Worm (Caenorhabditis elegans) whole organism, young adult: Measurements from ENCODE around the gene gst-34.
A peak's percentile ranks its signal among the peaks of the same experiment; 100 is the strongest.
"Not testable (repeated sequence)": the region's sequence is repeated elsewhere in the genome, so short reads cannot be mapped to it uniquely, and the experiment has no call there.

Experiments used
- F37B4.10 ChIP-seq: fragments of 200-800 bp; sonication (Bioruptor generic); IDR thresholded peaks from 2 replicates; pipeline ENCODE4 v1.3.6; 2022; ENCODE audit warnings: missing genetic modification characterization, missing compliant biosample characterization
- F49E8.2 ChIP-seq: sonication (generic microtip); optimal IDR thresholded peaks from 3 replicates; lab custom pipeline; 2017; ENCODE audit warnings: missing genetic modification characterization, mild to moderate bottlenecking, missing compliant biosample characterization, antibody characterized with exemption, moderate library complexity; ENCODE audit not compliant: insufficient read depth
- K11D2.4 ChIP-seq: fragments of 200-800 bp; sonication (Bioruptor generic); IDR thresholded peaks from 2 replicates; pipeline ENCODE4 v1.3.6; 2022; ENCODE audit warnings: missing genetic modification reagents, missing genetic modification characterization, missing compliant biosample characterization
- Y53F4B.3 ChIP-seq: fragments of 200-800 bp; sonication (Bioruptor generic); IDR thresholded peaks from 2 replicates; pipeline ENCODE4 v1.3.6; 2022; ENCODE audit warnings: missing genetic modification reagents, missing genetic modification characterization, missing compliant biosample characterization
- Y56A3A.18 ChIP-seq: fragments of 200-800 bp; sonication (Bioruptor generic); IDR thresholded peaks from 2 replicates; pipeline ENCODE4 v1.3.6; 2022; ENCODE audit warnings: missing genetic modification reagents, missing genetic modification characterization, missing compliant biosample characterization
- Y95B8A.8 ChIP-seq: fragments of 200-800 bp; sonication (Bioruptor generic); IDR thresholded peaks from 2 replicates; pipeline ENCODE4 v1.3.6; 2022; ENCODE audit warnings: missing genetic modification reagents, missing genetic modification characterization, missing compliant biosample characterization
- aptf-2 ChIP-seq: fragments of 200-800 bp; sonication (Bioruptor generic); conservative IDR thresholded peaks from 2 replicates; pipeline ENCODE4 v1.3.6; 2022; ENCODE audit warnings: missing genetic modification reagents, missing genetic modification characterization, missing compliant biosample characterization
- aptf-3 ChIP-seq: fragments of 200-800 bp; sonication (Bioruptor generic); IDR thresholded peaks from 2 replicates; pipeline ENCODE4 v1.3.6; 2022; ENCODE audit warnings: missing genetic modification characterization, missing compliant biosample characterization
- atf-7 ChIP-seq: sonication (generic microtip); optimal IDR thresholded peaks from 2 replicates; lab custom pipeline; 2017; ENCODE audit warnings: mild to moderate bottlenecking, missing genetic modification characterization, missing compliant biosample characterization
- cebp-2 ChIP-seq: fragments of 200-800 bp; sonication (Bioruptor generic); IDR thresholded peaks from 2 replicates; pipeline ENCODE4 v1.3.6; 2022; ENCODE audit warnings: missing genetic modification characterization, missing compliant biosample characterization
- ceh-100 ChIP-seq: fragments of 200-800 bp; sonication (Bioruptor generic); IDR thresholded peaks from 2 replicates; pipeline ENCODE4 v1.3.6; 2022; ENCODE audit warnings: missing genetic modification reagents, missing genetic modification characterization, missing compliant biosample characterization
- ceh-27 ChIP-seq: fragments of 200-800 bp; sonication (Bioruptor generic); optimal IDR thresholded peaks from 2 replicates; lab custom pipeline; 2018; ENCODE audit warnings: mild to moderate bottlenecking, missing genetic modification characterization, moderate library complexity, missing compliant biosample characterization
- ceh-40 ChIP-seq: fragments of 200-800 bp; sonication (Bioruptor generic); IDR thresholded peaks from 2 replicates; pipeline ENCODE4 v1.3.6; 2022; ENCODE audit warnings: missing genetic modification characterization, missing compliant biosample characterization
- ceh-91 ChIP-seq: fragments of 200-800 bp; sonication (Bioruptor generic); IDR thresholded peaks from 2 replicates; pipeline ENCODE4 v1.3.6; 2022; ENCODE audit warnings: missing genetic modification reagents, missing genetic modification characterization, missing compliant biosample characterization
- dpl-1 ChIP-seq: fragments of 150-350 bp; optimal IDR thresholded peaks from 2 replicates; lab custom pipeline; 2014; ENCODE audit warnings: missing biosample characterization, missing genetic modification reagents, missing genetic modification characterization
- egl-18 ChIP-seq: fragments of 200-800 bp; sonication (Bioruptor generic); IDR thresholded peaks from 2 replicates; pipeline ENCODE4 v1.3.6; 2022; ENCODE audit warnings: missing genetic modification reagents, missing genetic modification characterization, missing compliant biosample characterization
- ets-4 ChIP-seq: fragments of 200-800 bp; sonication (Bioruptor generic); optimal IDR thresholded peaks from 2 replicates; lab custom pipeline; 2018; ENCODE audit warnings: mild to moderate bottlenecking, missing genetic modification characterization, missing compliant biosample characterization
- fkh-3 ChIP-seq: sonication (generic microtip); optimal IDR thresholded peaks from 2 replicates; lab custom pipeline; 2016; ENCODE audit warnings: mild to moderate bottlenecking, missing genetic modification characterization, missing compliant biosample characterization
- gei-17 ChIP-seq: fragments of 200-800 bp; sonication (Bioruptor generic); optimal IDR thresholded peaks from 2 replicates; lab custom pipeline; 2018; ENCODE audit warnings: mild to moderate bottlenecking, missing genetic modification characterization, missing compliant biosample characterization
- hmg-1.2 ChIP-seq: fragments of 200-800 bp; sonication (Bioruptor generic); IDR thresholded peaks from 2 replicates; pipeline ENCODE4 v1.3.6; 2022; ENCODE audit warnings: missing genetic modification reagents, missing genetic modification characterization, missing compliant biosample characterization
- lag-1 ChIP-seq: fragments of 200-800 bp; sonication (Bioruptor generic); IDR thresholded peaks from 2 replicates; pipeline ENCODE4 v1.3.6; 2022; ENCODE audit warnings: missing genetic modification reagents, missing genetic modification characterization, missing compliant biosample characterization
- let-526 ChIP-seq: fragments of 200-800 bp; sonication (Bioruptor generic); IDR thresholded peaks from 2 replicates; pipeline ENCODE4 v1.3.6; 2022; ENCODE audit warnings: missing genetic modification reagents, missing genetic modification characterization, missing compliant biosample characterization
- lir-1 ChIP-seq: fragments of 200-800 bp; sonication (Bioruptor generic); conservative IDR thresholded peaks from 2 replicates; pipeline ENCODE4 v1.3.6; 2022; ENCODE audit warnings: missing genetic modification reagents, missing genetic modification characterization, missing compliant biosample characterization
- madf-3 ChIP-seq: fragments of 200-800 bp; sonication (Bioruptor generic); IDR thresholded peaks from 2 replicates; pipeline ENCODE4 v1.3.6; 2022; ENCODE audit warnings: missing genetic modification reagents, missing genetic modification characterization, missing compliant biosample characterization
- madf-6 ChIP-seq: fragments of 200-800 bp; sonication (Bioruptor generic); IDR thresholded peaks from 2 replicates; pipeline ENCODE4 v1.3.6; 2022; ENCODE audit warnings: missing genetic modification reagents, missing genetic modification characterization, missing compliant biosample characterization
- mel-28 ChIP-seq: sonication (generic microtip); optimal IDR thresholded peaks from 2 replicates; lab custom pipeline; 2016; ENCODE audit warnings: borderline replicate concordance, mild to moderate bottlenecking, missing genetic modification characterization, missing compliant biosample characterization
- nfya-2 ChIP-seq: fragments of 200-800 bp; sonication (Bioruptor generic); IDR thresholded peaks from 2 replicates; pipeline ENCODE4 v1.3.6; 2022; ENCODE audit warnings: missing genetic modification reagents, missing genetic modification characterization, missing compliant biosample characterization
- nhr-120 ChIP-seq: fragments of 200-800 bp; sonication (Bioruptor generic); IDR thresholded peaks from 2 replicates; pipeline ENCODE4 v1.3.6; 2022; ENCODE audit warnings: missing genetic modification characterization, missing compliant biosample characterization
- nhr-179 ChIP-seq: sonication (generic microtip); optimal IDR thresholded peaks from 2 replicates; lab custom pipeline; 2016; ENCODE audit warnings: mild to moderate bottlenecking, missing genetic modification characterization, missing compliant biosample characterization
- pha-4 ChIP-seq: fragments of 150-350 bp; sonication (generic microtip); optimal IDR thresholded peaks from 2 replicates; lab custom pipeline; 2014; ENCODE audit warnings: missing biosample characterization, missing genetic modification reagents, missing genetic modification characterization
- rpc-1 ChIP-seq, 2 experiments: fragments of 150-350 bp in 1 of 2; sonication (generic microtip) in 1 of 2; optimal IDR thresholded peaks; 2 replicates each; lab custom pipeline; 2014 to 2018; ENCODE audit warnings: missing biosample characterization in 1 of 2, missing genetic modification characterization in 1 of 2, missing genetic modification reagents in 1 of 2, missing genotype in 1 of 2
- sdz-38 ChIP-seq: sonication (generic microtip); optimal IDR thresholded peaks from 2 replicates; lab custom pipeline; 2016; ENCODE audit warnings: missing genotype, missing genetic modification characterization, missing compliant biosample characterization
- snpc-3.4 ChIP-seq: sonication (generic microtip); optimal IDR thresholded peaks from 2 replicates; lab custom pipeline; 2017; ENCODE audit warnings: missing genetic modification characterization, mild to moderate bottlenecking, missing compliant biosample characterization, antibody characterized with exemption, moderate library complexity, missing genotype, missing genetic modification reagents
- somi-1 ChIP-seq: fragments of 200-800 bp; sonication (Bioruptor generic); optimal IDR thresholded peaks from 2 replicates; lab custom pipeline; 2018; ENCODE audit warnings: mild to moderate bottlenecking, missing genetic modification characterization, missing compliant biosample characterization
- sptf-2 ChIP-seq: fragments of 200-800 bp; sonication (Bioruptor generic); optimal IDR thresholded peaks from 2 replicates; lab custom pipeline; 2018; ENCODE audit warnings: mild to moderate bottlenecking, missing genetic modification characterization, missing compliant biosample characterization
- tbp1 ChIP-seq: fragments of 200-800 bp; sonication (Bioruptor generic); optimal IDR thresholded peaks from 2 replicates; lab custom pipeline; 2018; ENCODE audit warnings: mild to moderate bottlenecking, missing genetic modification characterization, missing compliant biosample characterization
- ztf-18 ChIP-seq: sonication (generic microtip); optimal IDR thresholded peaks from 2 replicates; lab custom pipeline; 2016; ENCODE audit warnings: missing genotype, mild to moderate bottlenecking, missing genetic modification characterization, missing compliant biosample characterization
- ztf-22 ChIP-seq: fragments of 200-800 bp; sonication (Bioruptor generic); optimal IDR thresholded peaks from 2 replicates; lab custom pipeline; 2018; ENCODE audit warnings: mild to moderate bottlenecking, missing genetic modification characterization, moderate library complexity, missing compliant biosample characterization
- ztf-26 ChIP-seq: sonication (generic microtip); optimal IDR thresholded peaks from 2 replicates; lab custom pipeline; 2017; ENCODE audit warnings: missing genetic modification characterization, missing compliant biosample characterization

The gst-34 gene

DNA sequence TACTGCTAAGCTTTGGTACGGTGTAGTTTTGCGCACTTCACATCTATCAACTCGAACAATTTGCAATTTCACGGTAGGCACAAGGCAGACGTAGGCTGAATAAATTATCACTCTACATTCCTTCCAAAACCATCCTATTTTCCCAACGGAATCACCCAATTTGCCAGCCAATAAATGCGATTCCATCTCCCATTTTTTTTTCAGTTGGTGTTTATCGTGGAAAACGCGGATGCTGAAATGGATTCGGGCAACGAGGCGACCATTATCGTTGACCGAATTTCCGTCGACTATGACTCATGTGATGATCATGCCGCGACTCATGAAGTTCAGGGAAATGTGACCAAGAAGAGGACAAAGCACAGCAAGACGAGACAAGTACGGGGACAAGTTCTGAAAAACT, 34.6 kb downstream of the gst-34 start:
- TF ChIP-seq atf-7 = no peak
- TF ChIP-seq dpl-1 (GFP tag; lab: Kevin White, UChicago) = no peak
- no peak for TF ChIP-seq Y53F4B.3
- TF ChIP-seq sdz-38 (tag; lab: Kevin White, UChicago) = no peak
- no peak for TF ChIP-seq nhr-120
- no peak for TF ChIP-seq F37B4.10 (GFP tag; lab: Robert Waterston, UW)
- no peak for TF ChIP-seq fkh-3
- TF ChIP-seq ceh-27 = no peak
- no peak for TF ChIP-seq snpc-3.4 (tag; lab: Kevin White, UChicago)
- TF ChIP-seq ztf-18 = no peak
- no peak for TF ChIP-seq pha-4

DNA sequence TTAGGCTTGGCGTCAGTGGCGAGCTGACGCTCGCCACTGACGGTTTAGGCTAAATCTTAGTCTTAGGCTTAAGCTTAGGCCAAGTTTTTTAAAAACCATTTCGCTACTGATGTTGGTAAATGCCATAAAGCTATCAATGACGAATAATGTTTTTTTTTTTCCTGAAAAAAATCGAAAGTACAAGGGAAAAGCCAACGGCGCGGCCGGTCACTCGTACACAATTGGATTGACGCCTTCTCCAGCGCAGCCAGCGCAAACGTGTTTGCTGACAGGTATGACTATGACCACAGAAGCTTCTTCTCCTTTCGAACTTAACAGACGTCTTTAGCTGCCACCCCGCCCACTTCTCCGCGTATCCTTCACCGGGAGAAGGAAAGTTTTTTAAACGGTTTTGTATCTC, 37.4 kb downstream of the gst-34 start, which contains the start of gene Y53F4B.27:
Gene Y53F4B.27 (plus strand): TSS at position 301 of the 400 bp plus-strand sequence.
- TF ChIP-seq gei-17 = no peak
- no peak for TF ChIP-seq aptf-3
- no peak for TF ChIP-seq ceh-91
- TF ChIP-seq F49E8.2 (tag; lab: Kevin White, UChicago) = no peak
- no peak for TF ChIP-seq Y95B8A.8 (GFP tag; lab: Robert Waterston, UW)
- no peak for TF ChIP-seq somi-1
- 0 out of 2 replicates have a peak, but pooled peaks have one; percentile 11 for TF ChIP-seq cebp-2 (GFP tag; lab: Robert Waterston, UW)

DNA sequence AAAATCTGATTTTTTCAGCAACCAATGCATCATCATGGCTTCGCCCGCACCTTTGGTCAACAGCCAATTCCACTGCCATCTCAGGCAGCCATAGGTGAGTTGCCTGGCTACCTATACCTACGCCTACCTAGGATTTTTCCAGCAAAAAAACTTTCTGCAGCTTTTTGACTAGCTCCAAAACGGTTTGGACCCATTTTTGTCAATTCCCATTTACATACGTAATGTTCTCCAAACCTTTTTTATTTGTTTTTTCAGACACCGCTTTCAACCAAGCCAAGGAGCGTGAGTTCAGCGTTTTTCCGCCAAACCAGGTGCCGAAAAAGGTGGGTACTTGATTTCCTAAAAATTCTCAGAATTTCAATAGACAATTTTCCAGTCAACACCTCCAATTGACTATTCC, 39.3 kb downstream of the gst-34 start:
- TF ChIP-seq aptf-2 = no peak
- no peak for TF ChIP-seq ceh-100 (GFP tag; lab: Robert Waterston, UW)
- no peak for TF ChIP-seq K11D2.4
- TF ChIP-seq Y56A3A.18 (GFP tag; lab: Robert Waterston, UW) = no peak
- TF ChIP-seq ceh-40 = no peak
- TF ChIP-seq madf-6 (GFP tag; lab: Robert Waterston, UW) = no peak
- no peak for TF ChIP-seq ztf-26
- TF ChIP-seq mel-28 (tag; lab: Kevin White, UChicago) = no peak

DNA sequence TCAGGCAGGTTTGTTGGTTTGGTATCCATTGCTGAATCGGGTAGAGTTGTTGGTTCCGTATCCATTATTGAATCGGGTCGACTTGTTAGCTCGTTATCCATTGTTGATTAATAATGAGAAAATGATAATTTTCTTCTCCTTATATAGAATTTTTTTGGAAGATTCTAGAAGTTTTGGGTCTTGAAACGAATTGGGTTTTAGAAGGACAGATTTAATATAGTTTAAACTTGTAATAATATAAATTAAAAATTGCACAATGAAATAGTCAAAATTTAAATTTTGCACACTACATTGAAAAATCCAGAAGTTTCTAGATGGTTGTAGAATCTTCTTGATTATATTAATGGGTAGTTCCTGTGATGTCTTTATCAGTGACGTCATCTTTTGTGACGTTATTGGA, 42.2 kb downstream of the gst-34 start, which contains the start of gene Y53F4B.26:
Gene Y53F4B.26 (minus strand): TSS at position 101 of the 400 bp plus-strand sequence.
- TF ChIP-seq snpc-3.4 (tag; lab: Kevin White, UChicago); lir-1 (GFP tag; lab: Robert Waterston, UW); nhr-179 (tag; lab: Kevin White, UChicago): not testable (repeated sequence)

DNA sequence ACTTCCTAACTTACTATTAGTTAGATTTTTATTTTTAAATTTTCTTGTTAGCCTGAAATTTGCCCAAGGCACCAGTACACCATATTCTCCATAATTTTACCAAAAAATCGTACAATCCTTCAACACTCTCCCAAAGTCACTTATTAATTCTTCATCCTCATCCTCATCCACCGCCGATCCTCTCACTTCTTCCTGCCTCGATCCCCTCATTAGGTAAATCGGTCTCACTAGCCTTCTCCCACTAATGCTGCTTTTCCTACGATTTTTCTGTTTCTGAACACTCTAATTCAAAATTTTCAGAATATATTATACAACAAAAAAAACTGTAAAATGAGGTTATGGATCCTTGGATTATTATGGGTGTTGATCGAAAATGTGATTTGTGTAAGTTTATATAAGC, 47.2 kb downstream of the gst-34 start, which contains the start of gene Y53F4B.25:
Gene Y53F4B.25 (plus strand): TSS at position 301 of the 400 bp plus-strand sequence.
- TF ChIP-seq sptf-2 (GFP tag; lab: Kevin White, UChicago) = no peak
- TF ChIP-seq mel-28 (tag; lab: Kevin White, UChicago) = no peak
- no peak for TF ChIP-seq somi-1
- TF ChIP-seq ztf-22 = no peak
- TF ChIP-seq lag-1 (GFP tag; lab: Robert Waterston, UW) = no peak
- TF ChIP-seq ets-4 = no peak
- no peak for TF ChIP-seq rpc-1 (optimal IDR thresholded peaks at IDR 0.05; lab: Kevin White, UChicago)
- no peak for TF ChIP-seq rpc-1 (tag; optimal IDR thresholded peaks at IDR 0.05; lab: Kevin White, UChicago)
- TF ChIP-seq let-526 (GFP tag; lab: Robert Waterston, UW) = no peak
- no peak for TF ChIP-seq lir-1 (GFP tag; lab: Robert Waterston, UW)
- TF ChIP-seq egl-18 (GFP tag; lab: Robert Waterston, UW) = no peak
- no peak for TF ChIP-seq nfya-2 (GFP tag; lab: Robert Waterston, UW)
- TF ChIP-seq ceh-27 = no peak
- no peak for TF ChIP-seq ceh-91
- TF ChIP-seq ztf-18 = no peak
- TF ChIP-seq tbp1 (GFP tag; lab: Kevin White, UChicago) = no peak
- TF ChIP-seq madf-3 = no peak
- no peak for TF ChIP-seq hmg-1.2 (GFP tag; lab: Robert Waterston, UW)
